Worm (Caenorhabditis elegans): ENCODE measurements around the gene tag-273.
A peak's percentile ranks its signal among the peaks of the same experiment; 100 is the strongest.

Gene tag-273

DNA sequence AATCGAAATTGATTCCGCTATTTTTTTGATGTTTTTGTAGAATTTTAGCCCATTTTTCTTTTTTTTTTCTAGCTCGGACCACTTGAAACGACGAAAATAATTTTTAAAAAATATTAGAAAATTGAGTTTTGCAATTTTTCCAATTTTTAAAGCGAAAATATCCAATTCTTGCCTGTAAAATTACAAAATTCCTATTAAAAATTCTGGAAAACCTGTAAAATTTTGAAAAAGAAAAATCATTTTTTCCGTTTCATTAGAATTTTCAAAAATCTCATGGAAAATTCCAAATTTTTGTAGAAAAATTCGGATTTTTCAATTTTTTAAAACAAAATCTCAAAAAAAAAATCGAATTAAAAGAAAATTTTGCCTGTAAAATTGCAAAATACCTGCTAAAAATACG is 36.0 kb downstream of the tag-273 start:
- TF ChIP-seq ceh-28 (tag; optimal IDR thresholded peaks at IDR 0.05) (no peak), unc-62 (GFP tag; optimal IDR thresholded peaks at IDR 0.05) (no peak), lin-15B (tag; optimal IDR thresholded peaks at IDR 0.05) (no peak), nhr-77 (tag; optimal IDR thresholded peaks at IDR 0.05) (no peak), ztf-4 (tag; optimal IDR thresholded peaks at IDR 0.05) (no peak), jun-1 (tag; optimal IDR thresholded peaks at IDR 0.05) (no peak), ceh-16 (tag; optimal IDR thresholded peaks at IDR 0.05) (no peak), ceh-82 (tag; optimal IDR thresholded peaks at IDR 0.05) (no peak)

ce11 chrIV:14466837-14467236 is 38.1 kb downstream of the tag-273 start:
- TF ChIP-seq nhr-43 (tag; optimal IDR thresholded peaks at IDR 0.05; ENCODE audit: poor library complexity, severe bottlenecking) (no peak), nhr-77 (tag; optimal IDR thresholded peaks at IDR 0.05) (no peak), daf-12 (tag; optimal IDR thresholded peaks at IDR 0.05) (no peak), egl-27 (tag; optimal IDR thresholded peaks at IDR 0.05) (no peak), lsy-12 (tag; optimal IDR thresholded peaks at IDR 0.05) (no peak), nhr-237 (tag; optimal IDR thresholded peaks at IDR 0.05) (no peak), fkh-10 (GFP tag; optimal IDR thresholded peaks at IDR 0.05) (no peak), ceh-16 (tag; optimal IDR thresholded peaks at IDR 0.05) (no peak)

ce11 chrIV:14466048-14466447 is 38.9 kb downstream of the tag-273 start:
- no peak for TF ChIP-seq ceh-9 (tag; optimal IDR thresholded peaks at IDR 0.05)

DNA sequence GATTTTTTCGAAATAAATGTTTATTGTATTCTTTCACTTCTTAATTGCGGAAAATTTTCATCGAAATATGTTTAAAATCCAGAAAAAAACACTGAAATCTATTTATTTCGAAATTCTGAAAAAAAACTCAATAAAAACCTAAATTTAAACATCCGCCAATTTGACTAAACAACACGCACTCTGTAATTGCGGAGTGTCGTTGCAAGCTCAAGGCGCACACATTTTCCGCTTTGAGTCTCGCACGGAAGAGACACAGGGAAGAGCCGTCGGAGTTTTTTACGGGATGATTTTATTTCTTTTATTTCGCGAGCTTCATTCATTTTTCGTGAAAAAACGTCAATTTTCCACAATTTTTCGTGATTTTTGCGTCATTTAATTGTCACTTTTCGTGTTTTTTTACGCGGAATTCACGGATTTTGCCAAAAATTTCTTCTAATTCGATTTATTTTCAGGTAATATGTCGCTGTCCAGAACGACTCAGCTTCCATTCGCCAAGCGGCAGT is 40.9 kb downstream of the tag-273 start, which contains the start of gene dld-1:
Gene dld-1 (plus strand): TSS at position 453 of the 503 bp plus-strand sequence.
- TF ChIP-seq fos-1 (tag; optimal IDR thresholded peaks at IDR 0.05) (no peak), nhr-12 (tag; optimal IDR thresholded peaks at IDR 0.05) (no peak), nhr-25 (tag; optimal IDR thresholded peaks at IDR 0.05) (peak; percentile 97), nhr-76 (tag; optimal IDR thresholded peaks at IDR 0.05) (no peak), lsy-12 (tag; optimal IDR thresholded peaks at IDR 0.05) (peak; percentile 72), ZK546.5 (tag; optimal IDR thresholded peaks at IDR 0.05) (peak; percentile 18), nhr-67 (tag; optimal IDR thresholded peaks at IDR 0.05) (peak; percentile 50), aly-2 (tag; optimal IDR thresholded peaks at IDR 0.05) (peak; percentile 72), pqm-1 (tag; optimal IDR thresholded peaks at IDR 0.05) (peak; percentile 86), mml-1 (tag; optimal IDR thresholded peaks at IDR 0.05) (no peak), ceh-82 (tag; optimal IDR thresholded peaks at IDR 0.05) (peak; percentile 94), nhr-237 (tag; optimal IDR thresholded peaks at IDR 0.05) (no peak), ztf-4 (tag; optimal IDR thresholded peaks at IDR 0.05) (no peak), ama-1 (optimal IDR thresholded peaks at IDR 0.05) (peak; percentile 65), zag-1 (tag; optimal IDR thresholded peaks at IDR 0.05) (peak; percentile 34), egl-27 (tag; optimal IDR thresholded peaks at IDR 0.05) (peak; percentile 27), nhr-43 (tag; optimal IDR thresholded peaks at IDR 0.05; ENCODE audit: poor library complexity, severe bottlenecking) (peak; percentile 89), tbx-2 (tag; optimal IDR thresholded peaks at IDR 0.05) (peak; percentile 64), ceh-28 (tag; optimal IDR thresholded peaks at IDR 0.05) (peak; percentile 94), fkh-10 (GFP tag; optimal IDR thresholded peaks at IDR 0.05) (peak; percentile 93), elt-3 (tag; optimal IDR thresholded peaks at IDR 0.05) (peak in 2 of 3 experiments; percentile 12 to 46), lin-39 (tag; optimal IDR thresholded peaks at IDR 0.05) (peak; percentile 100), elt-1 (tag; optimal IDR thresholded peaks at IDR 0.05) (peak; percentile 69), skn-1 (tag; optimal IDR thresholded peaks at IDR 0.05) (peak; percentile 91), ceh-9 (tag; optimal IDR thresholded peaks at IDR 0.05) (no peak), unc-39 (tag; optimal IDR thresholded peaks at IDR 0.05) (no peak), nhr-77 (tag; optimal IDR thresholded peaks at IDR 0.05) (peak; percentile 83), eor-1 (tag; optimal IDR thresholded peaks at IDR 0.05) (no peak), nfya-1 (tag; optimal IDR thresholded peaks at IDR 0.05; ENCODE audit: insufficient read depth) (peak; percentile 99), jun-1 (tag; optimal IDR thresholded peaks at IDR 0.05) (peak; percentile 91), nhr-23 (tag; optimal IDR thresholded peaks at IDR 0.05) (peak; percentile 99), mdl-1 (tag; optimal IDR thresholded peaks at IDR 0.05) (peak; percentile 33), snpc-4 (tag; optimal IDR thresholded peaks at IDR 0.05) (peak; percentile 92), nhr-11 (tag; optimal IDR thresholded peaks at IDR 0.05) (peak; percentile 73), elt-2 (tag; optimal IDR thresholded peaks at IDR 0.05) (peak; percentile 68), pha-4 (tag; optimal IDR thresholded peaks at IDR 0.05) (peak; percentile 99), lin-15B (tag; optimal IDR thresholded peaks at IDR 0.05) (peak; percentile 99), fkh-2 (tag; optimal IDR thresholded peaks at IDR 0.05) (no peak), ceh-16 (tag; optimal IDR thresholded peaks at IDR 0.05) (peak; percentile 51), nhr-28 (tag; optimal IDR thresholded peaks at IDR 0.05) (no peak), ztf-11 (tag; optimal IDR thresholded peaks at IDR 0.05) (no peak), unc-62 (GFP tag; optimal IDR thresholded peaks at IDR 0.05) (peak; percentile 84), hmg-11 (tag; optimal IDR thresholded peaks at IDR 0.05) (peak; percentile 98), R02D3.7 (tag; optimal IDR thresholded peaks at IDR 0.05) (peak; percentile 99), sea-2 (GFP tag; optimal IDR thresholded peaks at IDR 0.05) (no peak)

Measured in whole organism, L3 larva.